Fruit fly (Drosophila melanogaster): Measurements from ENCODE around the gene Pgant2.

Gene Pgant2

DNA sequence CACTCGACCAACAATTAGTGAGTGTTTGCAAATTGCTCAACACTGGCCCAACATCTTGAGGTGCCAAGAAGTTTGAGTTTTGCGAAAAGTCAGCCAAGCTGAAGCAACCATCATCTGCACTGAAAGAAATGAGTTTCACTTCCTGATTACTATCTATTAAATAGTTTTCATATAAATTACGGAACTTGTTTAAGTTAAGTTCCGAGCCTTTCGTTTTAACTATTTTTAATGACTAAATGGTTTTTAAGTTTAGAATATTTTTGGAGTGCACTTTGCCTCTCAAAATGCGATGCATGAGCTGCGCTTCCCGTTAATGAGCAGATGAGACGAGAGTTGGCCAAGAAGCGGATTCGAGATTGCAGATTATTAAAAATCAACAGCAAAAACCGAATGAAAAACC is 15.2 kb upstream of the Pgant2 start (continued):
- TF ChIP-seq dsx (GFP tag; optimal IDR thresholded peaks at IDR 0.05; ENCODE audit: poor library complexity, severe bottlenecking) (no peak), svp (GFP tag) (peak; percentile 64), CG10669 (GFP tag; optimal IDR thresholded peaks at IDR 0.05) (peak; percentile 1), OdsH (GFP tag; optimal IDR thresholded peaks at IDR 0.05) (peak; percentile 43), ss (GFP tag; optimal IDR thresholded peaks at IDR 0.05) (no peak), Hr38 (GFP tag; optimal IDR thresholded peaks at IDR 0.05) (no peak), esn (GFP tag; optimal IDR thresholded peaks at IDR 0.05) (peak; percentile 1), CG8632 (GFP tag; optimal IDR thresholded peaks at IDR 0.05) (no peak), pdm3 (GFP tag; optimal IDR thresholded peaks at IDR 0.05) (peak; percentile 45), Eip75B (GFP tag; optimal IDR thresholded peaks at IDR 0.05) (peak; percentile 7), CG6276 (GFP tag; optimal IDR thresholded peaks at IDR 0.05) (peak; percentile 50), fd59A (GFP tag; optimal IDR thresholded peaks at IDR 0.05) (no peak), Sox102F (GFP tag; optimal IDR thresholded peaks at IDR 0.05) (no peak), fd85E (GFP tag; optimal IDR thresholded peaks at IDR 0.05) (no peak), CG6792 (GFP tag; optimal IDR thresholded peaks at IDR 0.05) (no peak), Ets21C (GFP tag; optimal IDR thresholded peaks at IDR 0.05) (no peak), CG7368 (GFP tag; optimal IDR thresholded peaks at IDR 0.05) (no peak)

DNA sequence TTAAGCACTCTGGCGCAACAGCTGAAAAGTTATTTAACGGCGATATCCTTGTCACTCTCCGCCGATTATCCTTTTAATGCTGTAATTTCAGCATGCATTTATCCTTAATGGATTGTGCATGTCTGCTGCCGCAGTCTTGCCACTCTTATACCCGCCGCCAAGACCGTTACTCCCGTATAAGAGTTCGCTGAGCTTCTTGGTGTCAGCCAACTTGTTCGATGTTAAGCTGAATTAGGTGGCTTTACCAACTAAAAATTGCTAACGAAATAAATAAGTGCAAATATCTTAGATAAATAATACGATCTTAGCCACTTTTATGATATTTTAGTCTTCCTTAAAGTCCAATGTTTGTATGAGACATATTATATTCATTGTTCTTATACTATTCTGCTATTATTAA is 14.6 kb upstream of the Pgant2 start:
- TF ChIP-seq OdsH (GFP tag; optimal IDR thresholded peaks at IDR 0.05) (no peak), CG11762 (GFP tag; optimal IDR thresholded peaks at IDR 0.05; ENCODE audit: insufficient read depth) (no peak), CG10669 (GFP tag; optimal IDR thresholded peaks at IDR 0.05) (no peak), Hr38 (GFP tag; optimal IDR thresholded peaks at IDR 0.05) (no peak), CG15336 (GFP tag; IDR thresholded peaks at IDR 0.05) (no peak), Hr4 (GFP tag; optimal IDR thresholded peaks at IDR 0.05) (no peak), cyc (GFP tag; optimal IDR thresholded peaks at IDR 0.05) (no peak), CG11294 (GFP tag; IDR thresholded peaks at IDR 0.05) (no peak), Hr39 (GFP tag; optimal IDR thresholded peaks at IDR 0.05) (no peak)

DNA sequence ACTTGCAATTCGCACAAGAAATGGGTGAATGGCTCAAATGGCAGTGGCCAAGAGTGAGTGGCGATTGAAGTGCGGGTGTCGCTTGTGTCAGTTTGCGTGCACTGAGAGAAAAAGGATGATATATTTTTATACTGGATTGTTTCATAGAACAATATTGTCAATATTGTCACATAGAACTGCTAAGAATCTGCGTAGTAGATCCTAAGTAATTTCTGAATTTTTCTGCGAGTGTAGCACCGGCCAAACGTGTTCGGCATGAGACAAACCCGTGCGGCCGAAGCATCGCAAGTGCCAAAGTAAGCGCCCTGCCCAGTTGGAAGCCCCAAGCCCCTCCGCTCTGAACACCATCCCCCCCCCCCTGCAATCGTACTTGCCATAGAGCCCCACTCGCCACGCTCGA is 13.8 kb upstream of the Pgant2 start:
- TF ChIP-seq CG11294 (GFP tag; IDR thresholded peaks at IDR 0.05) (peak; percentile 84), Hr39 (GFP tag; optimal IDR thresholded peaks at IDR 0.05) (peak; percentile 40), Hr4 (GFP tag; optimal IDR thresholded peaks at IDR 0.05) (peak; percentile 86), CG31627 (GFP tag; optimal IDR thresholded peaks at IDR 0.05) (peak; percentile 41), CG11762 (GFP tag; optimal IDR thresholded peaks at IDR 0.05; ENCODE audit: insufficient read depth) (peak; percentile 70), salr (GFP tag; optimal IDR thresholded peaks at IDR 0.05) (peak in 1 of 2 experiments; percentile 49), Lpt (GFP tag; optimal IDR thresholded peaks at IDR 0.05) (peak; percentile 27), Hr38 (GFP tag; optimal IDR thresholded peaks at IDR 0.05) (peak; percentile 41), CG8632 (GFP tag; optimal IDR thresholded peaks at IDR 0.05) (no peak), CG15336 (GFP tag; IDR thresholded peaks at IDR 0.05) (peak; percentile 83), Eip93F (GFP tag; optimal IDR thresholded peaks at IDR 0.05) (no peak), achi (GFP tag; optimal IDR thresholded peaks at IDR 0.05) (peak; percentile 49), pdm3 (GFP tag; optimal IDR thresholded peaks at IDR 0.05) (peak; percentile 82), dsx (GFP tag; optimal IDR thresholded peaks at IDR 0.05; ENCODE audit: poor library complexity, severe bottlenecking) (no peak), Eip78C (GFP tag) (peak; percentile 57), CG6808 (GFP tag; optimal IDR thresholded peaks at IDR 0.05) (peak; percentile 44), CG6792 (GFP tag; optimal IDR thresholded peaks at IDR 0.05) (peak; percentile 65), CG16779 (tag; optimal IDR thresholded peaks at IDR 0.05) (no peak), Smox (GFP tag; optimal IDR thresholded peaks at IDR 0.05) (no peak), CG6163 (GFP tag; IDR thresholded peaks at IDR 0.05) (peak; percentile 78), net (GFP tag; optimal IDR thresholded peaks at IDR 0.05) (peak; percentile 9), CG9139 (GFP tag; optimal IDR thresholded peaks at IDR 0.05) (no peak), OdsH (GFP tag; optimal IDR thresholded peaks at IDR 0.05) (peak; percentile 83), spab (GFP tag; optimal IDR thresholded peaks at IDR 0.05) (peak; percentile 60), Met (GFP tag; optimal IDR thresholded peaks at IDR 0.05) (no peak), Blimp-1 (GFP tag; optimal IDR thresholded peaks at IDR 0.05) (no peak), fd59A (GFP tag; optimal IDR thresholded peaks at IDR 0.05) (peak; percentile 53), Gug (GFP tag; IDR thresholded peaks at IDR 0.05) (peak; percentile 88), CG10669 (GFP tag; optimal IDR thresholded peaks at IDR 0.05) (peak; percentile 49), fkh (GFP tag; optimal IDR thresholded peaks at IDR 0.05) (no peak), CG6276 (GFP tag; optimal IDR thresholded peaks at IDR 0.05) (peak; percentile 84), dac (GFP tag; optimal IDR thresholded peaks at IDR 0.05) (peak; percentile 63), CG1621 (tag; optimal IDR thresholded peaks at IDR 0.05) (peak; percentile 7), esn (GFP tag; optimal IDR thresholded peaks at IDR 0.05) (peak; percentile 63), topi (GFP tag; optimal IDR thresholded peaks at IDR 0.05) (no peak), CG34406 (GFP tag; optimal IDR thresholded peaks at IDR 0.05) (no peak), CG3919 (GFP tag; optimal IDR thresholded peaks at IDR 0.05) (peak; percentile 25), CG7368 (GFP tag; optimal IDR thresholded peaks at IDR 0.05) (peak; percentile 66), svp (GFP tag) (peak; percentile 45)
